Fruit fly (Drosophila melanogaster) whole organism, prepupa: Measurements from ENCODE around the gene CG43155.

ENCODE experiments used
- CG10631 ChIP-seq: fragments of 200-800 bp; sonication (Bioruptor generic); optimal IDR thresholded peaks from 2 replicates; lab custom pipeline; 2016; ENCODE audit warnings: missing biosample characterization, missing genetic modification characterization
- CG10669 ChIP-seq: fragments of 200-800 bp; sonication (Bioruptor generic); optimal IDR thresholded peaks from 3 replicates; lab custom pipeline; 2018; ENCODE audit warnings: missing biosample characterization, mild to moderate bottlenecking, missing genetic modification characterization, moderate library complexity
- CG11294 ChIP-seq: fragments of 200-800 bp; sonication (Bioruptor generic); IDR thresholded peaks from 2 replicates; pipeline ENCODE4 v1.3.6; 2022; ENCODE audit warnings: missing biosample characterization, missing genetic modification characterization
- CG11762 ChIP-seq: fragments of 200-800 bp; sonication (Bioruptor generic); optimal IDR thresholded peaks from 3 replicates; lab custom pipeline; 2016; ENCODE audit warnings: missing biosample characterization, missing genetic modification characterization; ENCODE audit not compliant: insufficient read depth
- CG15336 ChIP-seq: fragments of 200-800 bp; sonication (Bioruptor generic); IDR thresholded peaks from 2 replicates; pipeline ENCODE4 v1.3.6; 2022; ENCODE audit warnings: missing biosample characterization, missing genetic modification characterization
- CG1621 ChIP-seq: fragments of 200-800 bp; sonication (Bioruptor generic); optimal IDR thresholded peaks from 3 replicates; lab custom pipeline; 2018; ENCODE audit warnings: missing biosample characterization, mild to moderate bottlenecking, missing genetic modification characterization
- CG16779 ChIP-seq: fragments of 200-800 bp; sonication (Bioruptor generic); optimal IDR thresholded peaks from 3 replicates; lab custom pipeline; 2017; ENCODE audit warnings: missing biosample characterization, mild to moderate bottlenecking, missing genetic modification characterization
- CG3032 ChIP-seq: fragments of 200-800 bp; optimal IDR thresholded peaks from 2 replicates; lab custom pipeline; 2019; ENCODE audit warnings: missing biosample characterization, mild to moderate bottlenecking, missing genetic modification characterization, moderate library complexity
- CG31627 ChIP-seq: fragments of 200-800 bp; sonication (Bioruptor generic); optimal IDR thresholded peaks from 3 replicates; lab custom pipeline; 2016; ENCODE audit warnings: missing biosample characterization, missing genetic modification characterization
- CG34406 ChIP-seq: fragments of 200-800 bp; sonication (Bioruptor generic); optimal IDR thresholded peaks from 3 replicates; lab custom pipeline; 2016; ENCODE audit warnings: missing biosample characterization, missing genetic modification characterization
- CG4318 ChIP-seq: fragments of 200-800 bp; sonication (Bioruptor generic); optimal IDR thresholded peaks from 3 replicates; lab custom pipeline; 2017; ENCODE audit warnings: missing biosample characterization, mild to moderate bottlenecking, missing genetic modification characterization
- CG6163 ChIP-seq: fragments of 200-800 bp; sonication (Bioruptor generic); IDR thresholded peaks from 3 replicates; pipeline ENCODE4 v1.3.6; 2022; ENCODE audit warnings: missing biosample characterization, missing genetic modification characterization
- CG6276 ChIP-seq: fragments of 200-800 bp; sonication (Bioruptor generic); optimal IDR thresholded peaks from 2 replicates; lab custom pipeline; 2017; ENCODE audit warnings: missing biosample characterization, mild to moderate bottlenecking, missing genetic modification characterization
- CG6792 ChIP-seq: fragments of 200-800 bp; sonication (Bioruptor generic); optimal IDR thresholded peaks from 3 replicates; lab custom pipeline; 2016; ENCODE audit warnings: missing biosample characterization, missing genetic modification characterization
- CG6808 ChIP-seq: fragments of 200-800 bp; sonication (Bioruptor generic); optimal IDR thresholded peaks from 3 replicates; lab custom pipeline; 2017; ENCODE audit warnings: missing biosample characterization, missing genetic modification characterization, mild to moderate bottlenecking, moderate library complexity, missing genetic modification reagents
- CG6854 ChIP-seq: fragments of 200-800 bp; sonication (Bioruptor generic); optimal IDR thresholded peaks from 2 replicates; lab custom pipeline; 2017; ENCODE audit warnings: missing biosample characterization, mild to moderate bottlenecking, missing genetic modification characterization
- CG8119 ChIP-seq: fragments of 200-800 bp; sonication (Bioruptor generic); IDR thresholded peaks from 3 replicates; pipeline ENCODE4 v1.3.6; 2022; ENCODE audit warnings: missing biosample characterization, missing genetic modification characterization
- CG8319 ChIP-seq: fragments of 200-800 bp; sonication (Bioruptor generic); optimal IDR thresholded peaks from 3 replicates; lab custom pipeline; 2016; ENCODE audit warnings: missing biosample characterization, missing genetic modification characterization
- CG8632 ChIP-seq: fragments of 200-800 bp; sonication (Bioruptor generic); optimal IDR thresholded peaks from 3 replicates; lab custom pipeline; 2016; ENCODE audit warnings: missing biosample characterization, missing genetic modification characterization
- Eip75B ChIP-seq: fragments of 200-800 bp; sonication (Bioruptor generic); optimal IDR thresholded peaks from 3 replicates; lab custom pipeline; 2016; ENCODE audit warnings: missing biosample characterization, missing genetic modification characterization
- Eip78C ChIP-seq: fragments of 200-800 bp; sonication (Bioruptor generic); peaks from one replicate; lab custom pipeline; 2016; ENCODE audit warnings: missing biosample characterization, missing genetic modification characterization
- Eip93F ChIP-seq: fragments of 200-800 bp; sonication (Bioruptor generic); optimal IDR thresholded peaks from 2 replicates; lab custom pipeline; 2016; ENCODE audit warnings: missing biosample characterization, mild to moderate bottlenecking, missing genetic modification characterization
- Ets21C ChIP-seq: fragments of 200-800 bp; sonication (Bioruptor generic); optimal IDR thresholded peaks from 3 replicates; lab custom pipeline; 2016; ENCODE audit warnings: missing biosample characterization, missing genetic modification characterization
- Ets96B ChIP-seq: fragments of 200-800 bp; optimal IDR thresholded peaks from 2 replicates; lab custom pipeline; 2019; ENCODE audit warnings: missing biosample characterization, mild to moderate bottlenecking, missing genetic modification characterization, moderate library complexity
- Gug ChIP-seq: fragments of 200-800 bp; sonication (Bioruptor generic); IDR thresholded peaks from 2 replicates; pipeline ENCODE4 v1.3.6; 2022; ENCODE audit warnings: missing biosample characterization, missing genetic modification characterization
- Hr38 ChIP-seq: sonication (Bioruptor generic); optimal IDR thresholded peaks from 2 replicates; lab custom pipeline; 2016; ENCODE audit warnings: missing biosample characterization, missing genetic modification characterization
- Hr39 ChIP-seq: fragments of 200-800 bp; sonication (Bioruptor generic); optimal IDR thresholded peaks from 2 replicates; lab custom pipeline; 2016; ENCODE audit warnings: missing biosample characterization, missing genetic modification characterization
- Hr4 ChIP-seq: fragments of 200-800 bp; sonication (Bioruptor generic); optimal IDR thresholded peaks from 3 replicates; lab custom pipeline; 2016; ENCODE audit warnings: missing biosample characterization, missing genetic modification characterization
- Met ChIP-seq: fragments of 200-800 bp; sonication (Bioruptor generic); optimal IDR thresholded peaks from 3 replicates; lab custom pipeline; 2016; ENCODE audit warnings: missing biosample characterization, missing genetic modification characterization
- Smox ChIP-seq: fragments of 200-800 bp; sonication (Bioruptor generic); optimal IDR thresholded peaks from 3 replicates; lab custom pipeline; 2016; ENCODE audit warnings: missing biosample characterization, missing genetic modification characterization
- Sox102F ChIP-seq: fragments of 200-800 bp; sonication (Bioruptor generic); optimal IDR thresholded peaks from 2 replicates; lab custom pipeline; 2016; ENCODE audit warnings: missing biosample characterization, mild to moderate bottlenecking, missing genetic modification characterization
- Sox15 ChIP-seq: fragments of 200-800 bp; sonication (Bioruptor generic); optimal IDR thresholded peaks from 3 replicates; lab custom pipeline; 2016; ENCODE audit warnings: missing biosample characterization, missing genetic modification characterization
- achi ChIP-seq: fragments of 200-800 bp; sonication (Bioruptor generic); optimal IDR thresholded peaks from 3 replicates; lab custom pipeline; 2016; ENCODE audit warnings: missing biosample characterization, missing genetic modification characterization
- acj6 ChIP-seq: fragments of 200-800 bp; sonication (Bioruptor generic); optimal IDR thresholded peaks from 3 replicates; lab custom pipeline; 2016; ENCODE audit warnings: missing biosample characterization, missing genetic modification characterization
- dac ChIP-seq: fragments of 200-800 bp; sonication (Bioruptor generic); optimal IDR thresholded peaks from 2 replicates; lab custom pipeline; 2017; ENCODE audit warnings: missing biosample characterization, mild to moderate bottlenecking, missing genetic modification characterization
- eg ChIP-seq: fragments of 200-800 bp; sonication (Bioruptor generic); IDR thresholded peaks from 3 replicates; pipeline ENCODE4 v1.3.6; 2022; ENCODE audit warnings: missing biosample characterization, missing genetic modification characterization
- esn ChIP-seq: fragments of 200-800 bp; sonication (Bioruptor generic); optimal IDR thresholded peaks from 2 replicates; lab custom pipeline; 2016; ENCODE audit warnings: missing biosample characterization, mild to moderate bottlenecking, missing genetic modification characterization, moderate library complexity
- fd59A ChIP-seq: fragments of 200-800 bp; sonication (Bioruptor generic); optimal IDR thresholded peaks from 2 replicates; lab custom pipeline; 2017; ENCODE audit warnings: missing biosample characterization, mild to moderate bottlenecking, missing genetic modification characterization, missing genetic modification reagents
- fd85E ChIP-seq: fragments of 200-800 bp; sonication (Bioruptor generic); optimal IDR thresholded peaks from 3 replicates; lab custom pipeline; 2016; ENCODE audit warnings: missing biosample characterization, missing genetic modification characterization
- fkh ChIP-seq: fragments of 200-800 bp; sonication (Bioruptor generic); optimal IDR thresholded peaks from 3 replicates; lab custom pipeline; 2017; ENCODE audit warnings: missing biosample characterization, mild to moderate bottlenecking, missing genetic modification characterization, moderate library complexity
- net ChIP-seq: fragments of 200-800 bp; sonication (Bioruptor generic); optimal IDR thresholded peaks from 3 replicates; lab custom pipeline; 2016; ENCODE audit warnings: missing biosample characterization, missing genetic modification characterization
- pdm3 ChIP-seq: fragments of 200-800 bp; sonication (Bioruptor generic); optimal IDR thresholded peaks from 3 replicates; lab custom pipeline; 2016; ENCODE audit warnings: missing biosample characterization, missing genetic modification characterization
- spab ChIP-seq: fragments of 200-800 bp; sonication (Bioruptor generic); optimal IDR thresholded peaks from 2 replicates; lab custom pipeline; 2017; ENCODE audit warnings: missing biosample characterization, mild to moderate bottlenecking, missing genetic modification characterization, missing genetic modification reagents
- svp ChIP-seq: fragments of 200-800 bp; sonication (Bioruptor generic); peaks from one replicate; lab custom pipeline; 2016; ENCODE audit warnings: missing biosample characterization, missing genetic modification characterization
- topi ChIP-seq: fragments of 200-800 bp; sonication (Bioruptor generic); optimal IDR thresholded peaks from 3 replicates; lab custom pipeline; 2016; ENCODE audit warnings: missing biosample characterization, missing genetic modification characterization
- vri ChIP-seq: fragments of 200-800 bp; sonication (Bioruptor generic); optimal IDR thresholded peaks from 3 replicates; lab custom pipeline; 2016; ENCODE audit warnings: missing biosample characterization, mild to moderate bottlenecking, missing genetic modification characterization

Gene CG43155

dm6 chrX:11451027-11451572 is 8.5 kb upstream of the CG43155 start (continued):
- TF ChIP-seq CG16779 (no peak), CG10631 (peak; percentile 8), net (GFP tag; lab: Kevin White, UChicago) (peak; percentile 35), Eip78C (GFP tag; lab: Kevin White, UChicago) (peak; percentile 82), fd59A (GFP tag; lab: Kevin White, UChicago) (no peak), CG8319 (GFP tag; lab: Kevin White, UChicago) (no peak), topi (peak; percentile 40), fkh (GFP tag; lab: Kevin White, UChicago) (no peak), CG6163 (GFP tag; lab: Robert Waterston, UW) (peak; percentile 59; the same call in 2 of the 3 replicates), Eip93F (GFP tag; lab: Kevin White, UChicago) (no peak), Smox (GFP tag; lab: Kevin White, UChicago) (peak; percentile 9), Hr38 (GFP tag; lab: Kevin White, UChicago) (peak; percentile 49), dac (GFP tag; lab: Kevin White, UChicago) (peak; percentile 52), achi (peak; percentile 10), CG4318 (GFP tag; lab: Kevin White, UChicago) (peak; percentile 24), CG1621 (tag; lab: Kevin White, UChicago) (no peak), Hr4 (GFP tag; lab: Kevin White, UChicago) (peak; percentile 56), Gug (GFP tag; lab: Robert Waterston, UW) (peak; percentile 71), CG31627 (GFP tag; lab: Kevin White, UChicago) (peak; percentile 23), Hr39 (GFP tag; lab: Kevin White, UChicago) (peak; percentile 44), svp (peak; percentile 67), fd85E (GFP tag; lab: Kevin White, UChicago) (no peak), Ets21C (no peak)
- TF ChIP-seq, all 60 proteins: peak for 31

DNA sequence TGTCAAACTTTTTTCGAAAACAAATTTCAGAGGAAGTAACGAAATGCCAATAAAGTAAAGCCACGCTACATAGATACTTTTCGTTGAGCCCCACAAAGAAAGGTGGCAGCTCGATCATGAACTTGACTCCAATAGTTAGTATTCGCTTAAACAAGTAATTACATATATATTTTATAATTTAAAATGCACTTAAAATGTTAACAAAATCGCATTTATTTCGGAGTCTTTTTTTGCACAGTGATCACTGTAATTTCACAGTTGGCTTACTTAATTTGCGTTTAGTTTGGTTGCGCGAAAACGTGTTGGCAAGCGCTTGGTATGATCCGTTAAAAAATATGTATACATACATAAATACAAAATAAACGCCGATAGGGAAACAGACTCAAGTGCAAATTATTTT is 8.0 kb upstream of the CG43155 start:
- peak; percentile 24 for TF ChIP-seq Hr4 (GFP tag; lab: Kevin White, UChicago)
- TF ChIP-seq CG8632 (GFP tag; lab: Kevin White, UChicago) = peak; percentile 18
- peak; percentile 34; the same call in 2 of the 3 replicates for TF ChIP-seq CG8119 (GFP tag; lab: Robert Waterston, UW)
- TF ChIP-seq esn (GFP tag; lab: Kevin White, UChicago) = peak; percentile 29
- peak; percentile 7 for TF ChIP-seq acj6 (GFP tag; lab: Kevin White, UChicago)
- no peak for TF ChIP-seq CG31627 (GFP tag; lab: Kevin White, UChicago)
- TF ChIP-seq CG6276 (GFP tag; lab: Kevin White, UChicago) = peak; percentile 15
- TF ChIP-seq spab (GFP tag; lab: Kevin White, UChicago) = no peak
- TF ChIP-seq Sox102F (GFP tag; lab: Kevin White, UChicago) = peak; percentile 24
- TF ChIP-seq CG15336 (GFP tag; lab: Robert Waterston, UW) = peak; percentile 50
- no peak for TF ChIP-seq CG11294 (GFP tag; lab: Robert Waterston, UW)
- peak; percentile 49; the same call in 2 of the 3 replicates for TF ChIP-seq CG6163 (GFP tag; lab: Robert Waterston, UW)
- no peak for TF ChIP-seq fd85E (GFP tag; lab: Kevin White, UChicago)
- TF ChIP-seq svp = peak; percentile 46
- no peak for TF ChIP-seq Sox15 (GFP tag; lab: Kevin White, UChicago)
- TF ChIP-seq Eip78C (GFP tag; lab: Kevin White, UChicago) = peak; percentile 45
- peak; percentile 35; the same call in 2 of the 3 replicates for TF ChIP-seq eg (GFP tag; lab: Robert Waterston, UW)
- no peak for TF ChIP-seq CG3032 (tag; lab: Kevin White, UChicago)
- peak; percentile 11 for TF ChIP-seq Met (GFP tag; lab: Kevin White, UChicago)

dm6 chrX:11452846-11453391 is 6.7 kb upstream of the CG43155 start:
- TF ChIP-seq Ets96B (tag; lab: Kevin White, UChicago) = peak; percentile 81
- TF ChIP-seq CG6854 = no peak
- peak; percentile 89 for TF ChIP-seq CG4318 (GFP tag; lab: Kevin White, UChicago)
- peak; percentile 75 for TF ChIP-seq CG8632 (GFP tag; lab: Kevin White, UChicago)
- TF ChIP-seq CG11294 (GFP tag; lab: Robert Waterston, UW) = peak; percentile 80
- TF ChIP-seq net (GFP tag; lab: Kevin White, UChicago) = peak; percentile 88
- peak; percentile 62 for TF ChIP-seq CG8319 (GFP tag; lab: Kevin White, UChicago)
- TF ChIP-seq Eip75B (GFP tag; lab: Kevin White, UChicago) = peak; percentile 88
- TF ChIP-seq CG10669 (GFP tag; lab: Kevin White, UChicago) = peak; percentile 82
- peak; percentile 74 for TF ChIP-seq CG11762 (GFP tag; lab: Kevin White, UChicago)
- peak; percentile 56 for TF ChIP-seq Ets21C
- peak; percentile 57 for TF ChIP-seq vri (GFP tag; lab: Kevin White, UChicago)
- peak; percentile 80 for TF ChIP-seq CG1621 (tag; lab: Kevin White, UChicago)
- TF ChIP-seq eg (GFP tag; lab: Robert Waterston, UW) = peak; percentile 96
- TF ChIP-seq CG8119 (GFP tag; lab: Robert Waterston, UW) = peak; percentile 92
- peak; percentile 88 for TF ChIP-seq pdm3 (GFP tag; lab: Kevin White, UChicago)
- peak; percentile 41 for TF ChIP-seq Sox15 (GFP tag; lab: Kevin White, UChicago)
- peak; percentile 68 for TF ChIP-seq CG6808 (GFP tag; lab: Kevin White, UChicago)
- TF ChIP-seq CG34406 (GFP tag; lab: Kevin White, UChicago) = peak; percentile 71
- TF ChIP-seq CG6792 (GFP tag; lab: Kevin White, UChicago) = peak; percentile 74
